Fruit fly (Drosophila melanogaster) Kc167 (cell line): ENCODE results near the gene CG31871.

Experiments
- Myc ChIP-seq: fragments of >200 bp; optimal IDR thresholded peaks from 2 replicates; lab custom pipeline; 2017; ENCODE audit warnings: missing external identifiers
- Sin3A ChIP-seq: fragments of >200 bp; optimal IDR thresholded peaks from 2 replicates; lab custom pipeline; 2018; ENCODE audit warnings: missing external identifiers
- h ChIP-seq: fragments of >200 bp; optimal IDR thresholded peaks from 3 replicates; lab custom pipeline; 2018; ENCODE audit warnings: missing external identifiers
- insv ChIP-seq: fragments of >200 bp; optimal IDR thresholded peaks from 3 replicates; lab custom pipeline; 2018; ENCODE audit warnings: missing external identifiers
- psq ChIP-seq: fragments of >200 bp; optimal IDR thresholded peaks from 2 replicates; lab custom pipeline; 2017; ENCODE audit warnings: missing external identifiers
- ttk ChIP-seq: sonication (Bioruptor generic); optimal IDR thresholded peaks from 2 replicates; lab custom pipeline; 2017; ENCODE audit warnings: missing external identifiers

The CG31871 gene

DNA sequence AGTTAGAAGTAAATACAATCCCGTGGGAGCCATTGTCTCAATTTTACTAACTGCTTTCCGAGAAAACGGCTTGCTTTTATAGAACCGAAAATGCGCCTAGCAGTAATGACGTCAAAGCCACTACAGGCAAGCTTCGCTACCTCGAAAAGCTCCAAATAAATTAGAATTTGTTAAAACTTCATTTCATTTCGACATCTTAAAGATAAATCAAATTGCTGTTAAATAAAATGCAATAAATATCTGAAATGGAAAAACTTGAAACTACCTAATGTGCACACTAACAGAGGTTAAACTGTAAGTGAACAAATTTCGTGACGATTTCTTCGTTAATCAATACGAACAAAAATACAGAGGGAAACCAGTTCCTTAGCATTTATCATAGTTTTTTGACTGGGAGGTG is 36.1 kb downstream of the CG31871 start, which contains the start of gene CG7300:
TSS of gene CG7300 (minus strand) at position 52 of the 400 bp plus-strand sequence.
- TF ChIP-seq psq (lab: Kevin White, UChicago): no peak
- TF ChIP-seq ttk (lab: Kevin White, UChicago): no peak
- TF ChIP-seq Sin3A (lab: Kevin White, UChicago): no peak
- TF ChIP-seq insv (lab: Kevin White, UChicago): no peak
- no peak for TF ChIP-seq h (lab: Kevin White, UChicago)
- TF ChIP-seq Myc (lab: Kevin White, UChicago): no peak

- TF ChIP-seq h (lab: Kevin White, UChicago): no peak
- no peak for TF ChIP-seq Sin3A (lab: Kevin White, UChicago)
- TF ChIP-seq ttk (lab: Kevin White, UChicago): no peak
- no peak for TF ChIP-seq psq (lab: Kevin White, UChicago)
- TF ChIP-seq insv (lab: Kevin White, UChicago): no peak
- no peak for TF ChIP-seq Myc (lab: Kevin White, UChicago)
Observed at dm6 chr2L:10701499-10702062, 39.7 kb downstream of the CG31871 start, which contains the start of gene Lip1. TSS of gene Lip1 (minus strand) at chr2L:10701544.

dm6 chr2L:10703281-10703680 is 41.4 kb downstream of the CG31871 start, which contains the start of gene CG6415:
TSS of gene CG6415 (plus strand) at chr2L:10703621.
- TF ChIP-seq h (lab: Kevin White, UChicago): no peak
- no peak for TF ChIP-seq insv (lab: Kevin White, UChicago)
- no peak for TF ChIP-seq psq (lab: Kevin White, UChicago)
- TF ChIP-seq Myc (lab: Kevin White, UChicago): no peak

DNA sequence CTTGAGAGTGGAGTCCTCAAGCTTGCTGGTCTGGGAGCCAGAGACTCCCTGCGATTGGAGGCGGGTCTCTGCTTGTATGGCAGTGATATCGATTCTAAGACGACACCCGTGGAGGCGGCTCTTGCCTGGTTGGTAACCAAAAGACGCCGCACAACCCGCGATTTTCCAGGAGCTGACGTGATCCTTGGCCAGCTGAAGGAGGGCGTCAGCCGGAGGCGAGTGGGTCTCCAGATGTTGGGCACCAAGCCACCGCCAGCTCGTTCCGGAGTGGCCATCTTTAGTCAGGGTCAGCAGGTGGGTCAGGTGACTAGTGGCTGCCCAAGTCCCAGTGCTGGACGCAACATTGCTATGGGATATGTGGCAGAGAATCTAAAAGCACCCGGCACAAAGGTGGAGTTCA is 42.5 kb downstream of the CG31871 start:
- TF ChIP-seq h (lab: Kevin White, UChicago): no peak
- TF ChIP-seq Myc (lab: Kevin White, UChicago): no peak
- no peak for TF ChIP-seq Sin3A (lab: Kevin White, UChicago)
- TF ChIP-seq psq (lab: Kevin White, UChicago): no peak
- TF ChIP-seq insv (lab: Kevin White, UChicago): no peak
- TF ChIP-seq ttk (lab: Kevin White, UChicago): no peak

dm6 chr2L:10706267-10706666 is 44.4 kb downstream of the CG31871 start:
- no peak for TF ChIP-seq Myc (lab: Kevin White, UChicago)
- TF ChIP-seq h (lab: Kevin White, UChicago): no peak
- TF ChIP-seq ttk (lab: Kevin White, UChicago): no peak
- TF ChIP-seq insv (lab: Kevin White, UChicago): no peak
- TF ChIP-seq psq (lab: Kevin White, UChicago): no peak
- no peak for TF ChIP-seq Sin3A (lab: Kevin White, UChicago)

dm6 chr2L:10708089-10708488 is 46.2 kb downstream of the CG31871 start:
- TF ChIP-seq insv (lab: Kevin White, UChicago) (no peak), ttk (lab: Kevin White, UChicago) (no peak), psq (lab: Kevin White, UChicago) (no peak), Myc (lab: Kevin White, UChicago) (no peak), h (lab: Kevin White, UChicago) (no peak), Sin3A (lab: Kevin White, UChicago) (no peak)

DNA sequence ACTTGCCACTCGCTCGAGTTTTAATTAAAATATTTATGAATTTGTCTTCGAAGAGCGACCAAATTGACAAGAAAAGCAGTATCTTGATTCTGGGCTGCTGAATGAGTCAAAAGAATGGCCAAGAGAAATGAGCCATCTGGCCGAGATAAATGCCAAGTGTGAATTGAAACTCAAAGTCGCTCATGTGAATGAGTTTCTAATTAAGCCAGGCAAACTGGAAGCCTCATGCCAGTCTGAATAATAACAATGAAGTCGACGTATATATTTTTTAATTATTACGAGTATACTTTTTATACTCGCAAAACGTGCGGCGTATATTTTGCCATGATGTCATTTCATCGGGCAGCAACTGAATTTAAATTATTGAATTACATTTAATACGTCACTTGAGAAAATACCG is 47.5 kb downstream of the CG31871 start, which contains the start of gene Lip2:
TSS of gene Lip2 (minus strand) at position 101 of the 400 bp plus-strand sequence.
- no peak for TF ChIP-seq ttk (lab: Kevin White, UChicago)
- TF ChIP-seq insv (lab: Kevin White, UChicago): no peak
- no peak for TF ChIP-seq Sin3A (lab: Kevin White, UChicago)
- TF ChIP-seq h (lab: Kevin White, UChicago): no peak
- no peak for TF ChIP-seq Myc (lab: Kevin White, UChicago)
- TF ChIP-seq psq (lab: Kevin White, UChicago): no peak

DNA sequence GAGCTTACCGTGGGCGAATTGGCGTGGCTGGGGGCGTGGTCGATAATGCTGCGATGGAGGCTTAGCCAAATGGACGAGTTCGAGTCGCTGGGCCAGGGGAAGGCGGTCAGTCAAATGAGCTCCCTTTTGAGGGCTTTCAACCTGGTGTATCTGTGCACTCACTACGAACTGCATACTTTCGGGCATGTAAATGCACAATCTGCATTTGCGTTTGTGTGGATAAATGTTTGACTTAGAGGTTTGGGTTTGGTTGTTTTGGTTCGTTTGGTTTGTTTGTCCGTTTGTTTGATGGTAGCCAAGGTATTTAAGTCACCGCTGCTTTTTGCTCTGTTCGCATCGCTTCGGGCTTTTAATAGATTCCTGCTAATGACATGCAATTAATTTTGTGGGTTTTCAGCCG is 49.3 kb downstream of the CG31871 start:
- TF ChIP-seq Sin3A (lab: Kevin White, UChicago): no peak
- TF ChIP-seq h (lab: Kevin White, UChicago): no peak
- no peak for TF ChIP-seq ttk (lab: Kevin White, UChicago)
- TF ChIP-seq psq (lab: Kevin White, UChicago): no peak
- no peak for TF ChIP-seq Myc (lab: Kevin White, UChicago)
- no peak for TF ChIP-seq insv (lab: Kevin White, UChicago)
